Worm (Caenorhabditis elegans): ENCODE measurements around the gene glb-5.

DNA sequence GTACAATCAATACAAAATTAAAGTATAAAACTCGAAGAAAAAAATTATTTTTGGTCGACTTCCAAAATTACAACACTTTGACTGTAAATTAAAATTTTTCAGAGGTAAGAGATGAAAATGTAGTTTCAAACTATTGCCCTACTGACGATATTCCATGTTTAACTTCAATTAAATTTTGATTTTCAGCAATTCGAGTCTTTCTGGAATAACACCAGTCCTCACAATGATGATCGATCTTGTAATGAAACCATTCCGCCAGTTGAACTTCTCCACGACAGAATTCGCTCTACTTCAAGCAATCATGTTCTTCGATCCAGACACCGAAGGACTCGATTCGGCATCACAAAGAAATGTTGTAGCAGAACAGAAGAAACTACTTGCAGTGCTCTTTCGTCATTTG is 49.6 kb upstream of the glb-5 start:
- TF ChIP-seq dmd-4 (tag; optimal IDR thresholded peaks at IDR 0.05) (no peak), snpc-4 (tag; optimal IDR thresholded peaks at IDR 0.05) (no peak), sma-3 (GFP tag; optimal IDR thresholded peaks at IDR 0.05) (no peak), lin-39 (tag; optimal IDR thresholded peaks at IDR 0.05) (no peak), nhr-25 (tag; optimal IDR thresholded peaks at IDR 0.05) (no peak)

Measured in whole organism, L2 larva.